Worm (Caenorhabditis elegans): Measurements from ENCODE around the gene npr-24.
A peak's percentile ranks its signal among the peaks of the same experiment; 100 is the strongest.

npr-24 gene

DNA sequence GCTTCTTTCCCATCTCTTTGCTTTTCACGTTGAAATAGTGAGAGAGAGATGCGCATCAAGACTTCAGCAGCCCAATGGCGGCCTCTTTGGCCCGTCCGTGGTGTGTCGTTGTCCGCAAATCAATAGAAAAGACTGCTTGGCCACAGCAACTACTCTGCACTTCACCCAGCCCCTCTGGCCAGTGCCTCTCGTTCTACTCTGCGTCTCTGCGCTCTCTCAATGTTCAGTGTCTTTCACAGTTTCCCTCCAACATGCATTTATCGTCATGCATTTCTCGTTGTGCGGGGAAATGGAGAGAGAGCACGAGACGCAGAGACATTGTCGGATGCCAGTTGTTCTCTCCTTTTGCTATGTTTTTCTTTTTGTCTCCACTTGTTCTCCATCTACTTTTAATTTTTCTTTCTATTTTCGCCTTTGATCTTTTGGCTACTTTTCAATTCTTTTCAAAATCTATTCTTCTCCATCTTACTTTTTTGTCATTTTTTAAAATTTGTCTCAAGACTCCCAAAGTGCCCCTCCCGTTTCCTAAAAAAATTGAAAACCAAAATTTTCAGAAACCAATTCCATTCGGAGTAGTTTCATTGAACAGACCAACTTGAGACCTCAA is 27.0 kb upstream of the npr-24 start, which contains the start of gene nhr-1 (continued):
- TF ChIP-seq snpc-4 (tag; optimal IDR thresholded peaks at IDR 0.05), result peak; percentile 64
- peak; percentile 75 for TF ChIP-seq skn-1 (tag; optimal IDR thresholded peaks at IDR 0.05)
- TF ChIP-seq fos-1 (tag; optimal IDR thresholded peaks at IDR 0.05), result peak; percentile 47
- TF ChIP-seq fkh-10 (GFP tag; optimal IDR thresholded peaks at IDR 0.05), result peak; percentile 84
- TF ChIP-seq ceh-82 (tag; optimal IDR thresholded peaks at IDR 0.05), result peak; percentile 15

DNA sequence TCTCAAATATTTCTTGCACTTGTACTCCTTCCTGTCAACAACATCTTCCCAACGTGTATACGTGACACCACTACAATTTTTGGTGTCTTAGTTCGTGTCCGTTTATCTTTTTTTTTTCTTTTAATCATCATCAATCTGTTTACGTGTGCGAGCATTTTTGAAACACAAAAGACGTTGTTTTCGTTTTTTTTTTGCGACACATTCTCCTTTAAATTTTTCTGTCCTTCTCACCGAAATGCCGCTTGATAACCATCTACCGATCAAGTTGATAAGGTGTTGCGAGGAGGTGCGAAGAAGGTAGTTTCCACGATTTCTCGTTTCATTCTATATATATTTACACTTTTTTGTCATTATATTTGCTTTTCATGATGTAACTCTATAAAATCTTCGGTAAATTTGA is 23.9 kb upstream of the npr-24 start:
- TF ChIP-seq elt-2 (tag; optimal IDR thresholded peaks at IDR 0.05), result peak; percentile 35
- TF ChIP-seq daf-12 (tag; optimal IDR thresholded peaks at IDR 0.05), result no peak
- TF ChIP-seq tbx-2 (tag; optimal IDR thresholded peaks at IDR 0.05), result no peak
- TF ChIP-seq lsy-12 (tag; optimal IDR thresholded peaks at IDR 0.05), result no peak
- TF ChIP-seq nhr-23 (tag; optimal IDR thresholded peaks at IDR 0.05), result no peak
- peak; percentile 88 for TF ChIP-seq elt-1 (tag; optimal IDR thresholded peaks at IDR 0.05)
- TF ChIP-seq pqm-1 (tag; optimal IDR thresholded peaks at IDR 0.05), result peak; percentile 35
- TF ChIP-seq unc-39 (tag; optimal IDR thresholded peaks at IDR 0.05), result no peak
- TF ChIP-seq nhr-12 (tag; optimal IDR thresholded peaks at IDR 0.05), result no peak
- no peak for TF ChIP-seq nhr-67 (tag; optimal IDR thresholded peaks at IDR 0.05)
- TF ChIP-seq elt-3 (tag; optimal IDR thresholded peaks at IDR 0.05), result no peak
- no peak for TF ChIP-seq jun-1 (tag; optimal IDR thresholded peaks at IDR 0.05)
- TF ChIP-seq R02D3.7 (tag; optimal IDR thresholded peaks at IDR 0.05), result no peak
- no peak for TF ChIP-seq ceh-28 (tag; optimal IDR thresholded peaks at IDR 0.05)
- no peak for TF ChIP-seq sea-2 (GFP tag; optimal IDR thresholded peaks at IDR 0.05)
- no peak for TF ChIP-seq eor-1 (tag; optimal IDR thresholded peaks at IDR 0.05)
- no peak for TF ChIP-seq ztf-11 (tag; optimal IDR thresholded peaks at IDR 0.05)
- no peak for TF ChIP-seq nhr-77 (tag; optimal IDR thresholded peaks at IDR 0.05)
- no peak for TF ChIP-seq egl-5 (tag; optimal IDR thresholded peaks at IDR 0.05)
- TF ChIP-seq nhr-28 (tag; optimal IDR thresholded peaks at IDR 0.05), result no peak
- TF ChIP-seq mml-1 (tag; optimal IDR thresholded peaks at IDR 0.05), result no peak

DNA sequence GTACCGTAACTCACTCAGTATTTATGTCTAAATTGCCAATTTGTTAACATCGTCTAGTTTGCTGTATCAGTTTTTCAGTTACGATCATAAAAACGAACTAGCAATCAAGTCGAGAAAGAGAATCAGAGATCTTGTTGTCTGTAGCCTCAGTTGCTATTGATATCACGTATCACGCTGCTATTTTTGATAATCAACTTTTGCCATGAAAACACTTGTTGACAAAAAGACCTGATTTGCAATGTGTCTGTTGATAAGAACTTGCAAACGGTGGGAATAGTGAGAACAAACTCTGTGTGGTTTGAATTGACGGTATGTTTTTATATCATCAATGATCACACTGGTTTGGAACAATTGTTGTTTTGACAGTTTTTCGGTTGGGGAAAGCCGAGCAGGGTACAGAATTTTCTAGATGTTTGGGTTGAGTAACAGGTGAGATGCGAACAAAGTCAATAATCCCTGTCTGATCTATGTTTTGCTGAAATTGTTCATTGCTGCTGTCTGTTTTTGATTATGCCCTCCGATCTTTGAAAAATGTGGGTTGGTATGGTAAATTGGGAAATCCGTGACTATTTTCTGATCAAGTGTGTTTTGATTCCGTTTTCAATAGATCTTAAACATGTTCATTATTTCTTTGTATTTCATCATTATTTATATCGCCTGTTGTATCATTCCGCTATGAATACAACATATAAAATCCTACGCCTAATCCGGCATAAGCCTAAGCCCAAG is 22.6 kb upstream of the npr-24 start:
- TF ChIP-seq elt-2 (tag; optimal IDR thresholded peaks at IDR 0.05), result peak; percentile 80
- peak; percentile 60 for TF ChIP-seq pha-4 (tag; optimal IDR thresholded peaks at IDR 0.05)
- no peak for TF ChIP-seq sea-2 (GFP tag; optimal IDR thresholded peaks at IDR 0.05)
- TF ChIP-seq elt-1 (tag; optimal IDR thresholded peaks at IDR 0.05), result no peak
- peak; percentile 54 for TF ChIP-seq pqm-1 (tag; optimal IDR thresholded peaks at IDR 0.05)
- no peak for TF ChIP-seq ZK546.5 (tag; optimal IDR thresholded peaks at IDR 0.05)
- TF ChIP-seq fos-1 (tag; optimal IDR thresholded peaks at IDR 0.05), result no peak
- no peak for TF ChIP-seq jun-1 (tag; optimal IDR thresholded peaks at IDR 0.05)
- TF ChIP-seq elt-3 (tag; optimal IDR thresholded peaks at IDR 0.05), result no peak
- TF ChIP-seq lin-39 (tag; optimal IDR thresholded peaks at IDR 0.05), result no peak

DNA sequence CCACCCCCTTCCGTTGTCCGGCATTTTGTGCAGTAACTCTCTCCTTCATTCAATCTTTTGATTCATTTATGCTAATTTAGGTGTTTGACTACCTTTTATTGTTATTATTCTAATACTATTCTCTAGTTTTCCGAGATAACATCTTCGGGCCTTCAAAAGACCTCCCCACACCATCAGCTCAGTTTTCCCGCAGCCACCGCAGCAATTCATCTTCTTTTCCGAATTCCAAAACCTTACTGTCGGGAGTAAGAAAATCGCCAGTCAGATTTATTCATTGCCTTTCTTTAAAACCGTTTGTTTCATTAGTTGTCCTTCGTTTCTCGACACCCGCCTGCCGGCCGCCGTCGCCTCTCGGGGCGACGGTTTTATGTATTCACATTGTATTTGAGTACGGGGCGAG is 21.5 kb upstream of the npr-24 start:
- TF ChIP-seq fos-1 (tag; optimal IDR thresholded peaks at IDR 0.05), result no peak
- no peak for TF ChIP-seq ceh-28 (tag; optimal IDR thresholded peaks at IDR 0.05)
- no peak for TF ChIP-seq ama-1 (optimal IDR thresholded peaks at IDR 0.05)

DNA sequence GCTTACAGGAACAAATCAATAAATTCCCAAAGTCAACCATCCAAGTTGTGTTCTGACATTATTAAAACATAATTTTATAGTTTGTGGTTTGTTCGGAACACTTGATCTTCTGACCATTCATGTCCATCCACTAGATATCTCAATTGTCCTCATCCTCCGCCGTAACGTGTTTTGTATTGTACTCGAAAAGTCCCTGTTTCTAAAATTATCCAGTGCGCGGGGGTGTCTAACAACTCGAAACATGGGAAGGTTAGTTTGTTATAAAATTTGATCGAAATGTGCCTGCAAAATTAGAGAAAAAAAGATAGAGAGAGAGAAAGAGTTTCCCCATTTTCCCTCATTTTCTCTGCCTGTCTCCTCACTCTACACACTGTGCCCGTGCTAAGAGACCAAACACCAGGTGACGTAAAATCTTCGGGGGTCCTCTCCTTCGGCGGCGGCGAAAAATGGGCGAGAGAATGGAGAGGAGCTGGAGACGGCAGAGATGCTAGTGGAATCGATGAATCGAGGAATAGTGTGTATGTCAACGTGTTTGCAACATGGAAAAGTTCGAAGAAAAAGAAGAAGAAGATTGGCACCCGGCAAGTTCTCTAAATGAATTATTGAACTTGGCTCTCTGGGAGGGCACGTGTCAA is 19.0 kb upstream of the npr-24 start:
- TF ChIP-seq lin-15B (tag; optimal IDR thresholded peaks at IDR 0.05) (peak; percentile 37), nhr-25 (tag; optimal IDR thresholded peaks at IDR 0.05) (peak; percentile 19), nhr-43 (tag; optimal IDR thresholded peaks at IDR 0.05; ENCODE audit: poor library complexity, severe bottlenecking) (peak; percentile 64), mdl-1 (tag; optimal IDR thresholded peaks at IDR 0.05) (peak; percentile 87), unc-62 (GFP tag; optimal IDR thresholded peaks at IDR 0.05) (peak; percentile 42), ceh-82 (tag; optimal IDR thresholded peaks at IDR 0.05) (no peak), pqm-1 (tag; optimal IDR thresholded peaks at IDR 0.05) (peak; percentile 58), zag-1 (tag; optimal IDR thresholded peaks at IDR 0.05) (no peak), R02D3.7 (tag; optimal IDR thresholded peaks at IDR 0.05) (peak; percentile 53), egl-5 (tag; optimal IDR thresholded peaks at IDR 0.05) (peak; percentile 81), elt-2 (tag; optimal IDR thresholded peaks at IDR 0.05) (peak; percentile 85), hmg-11 (tag; optimal IDR thresholded peaks at IDR 0.05) (peak; percentile 70), pha-4 (tag; optimal IDR thresholded peaks at IDR 0.05) (peak; percentile 87), fkh-10 (GFP tag; optimal IDR thresholded peaks at IDR 0.05) (peak; percentile 26), snpc-4 (tag; optimal IDR thresholded peaks at IDR 0.05) (peak; percentile 28), lin-39 (tag; optimal IDR thresholded peaks at IDR 0.05) (peak; percentile 68), tbx-2 (tag; optimal IDR thresholded peaks at IDR 0.05) (peak; percentile 71), ztf-4 (tag; optimal IDR thresholded peaks at IDR 0.05) (no peak), nhr-11 (tag; optimal IDR thresholded peaks at IDR 0.05) (peak; percentile 71), eor-1 (tag; optimal IDR thresholded peaks at IDR 0.05) (no peak), mml-1 (tag; optimal IDR thresholded peaks at IDR 0.05) (no peak), daf-12 (tag; optimal IDR thresholded peaks at IDR 0.05) (peak; percentile 36), nhr-23 (tag; optimal IDR thresholded peaks at IDR 0.05) (peak; percentile 60), lsy-12 (tag; optimal IDR thresholded peaks at IDR 0.05) (peak; percentile 23), fkh-2 (tag; optimal IDR thresholded peaks at IDR 0.05) (no peak), ama-1 (optimal IDR thresholded peaks at IDR 0.05) (no peak)

Measured in whole organism, L3 larva.